Worm (Caenorhabditis elegans): ENCODE measurements around the gene T04F8.2.

The T04F8.2 gene

DNA sequence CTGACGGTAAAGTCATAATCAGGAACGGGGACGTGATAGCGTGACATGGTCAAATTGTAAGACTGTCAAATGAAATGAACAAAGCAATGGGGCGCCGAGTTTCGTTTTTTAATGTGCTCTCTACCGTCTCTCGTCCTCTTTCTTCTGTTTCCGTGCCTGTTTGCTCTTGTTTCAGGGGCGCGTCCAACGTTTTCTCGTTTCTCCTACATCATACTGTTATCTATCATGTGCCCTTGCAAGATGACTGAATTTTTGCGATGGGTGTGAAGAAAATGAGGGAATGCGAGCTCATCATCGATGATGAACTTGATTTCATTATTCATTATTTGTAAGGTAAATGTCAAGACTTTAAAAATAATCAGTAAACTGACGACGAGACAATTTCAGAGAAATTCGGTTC lies 24.5 kb upstream of the T04F8.2 start, which contains the start of gene T04F8.7:
Gene T04F8.7, minus strand, starts transcription at position 130 of the 400 bp plus-strand sequence.
- TF ChIP-seq eyg-1 (tag; optimal IDR thresholded peaks at IDR 0.05) (no peak), ceh-2 (tag; optimal IDR thresholded peaks at IDR 0.05) (no peak), madf-2 (tag; optimal IDR thresholded peaks at IDR 0.05) (no peak), pros-1 (tag; optimal IDR thresholded peaks at IDR 0.05) (no peak), ceh-31 (tag; optimal IDR thresholded peaks at IDR 0.05) (no peak), pqm-1 (tag; optimal IDR thresholded peaks at IDR 0.05) (no peak), npax-4 (tag; optimal IDR thresholded peaks at IDR 0.05) (no peak), ama-1 (optimal IDR thresholded peaks at IDR 0.05) (no peak), rnt-1 (tag; optimal IDR thresholded peaks at IDR 0.05) (no peak), hlh-6 (tag; optimal IDR thresholded peaks at IDR 0.05) (no peak), dve-1 (tag; optimal IDR thresholded peaks at IDR 0.05) (no peak), dmd-4 (tag; optimal IDR thresholded peaks at IDR 0.05; ENCODE audit: borderline replicate concordance) (no peak), ceh-14 (tag; optimal IDR thresholded peaks at IDR 0.05) (no peak), ceh-18 (tag; optimal IDR thresholded peaks at IDR 0.05) (no peak), ceh-30 (tag; optimal IDR thresholded peaks at IDR 0.05) (no peak), odd-2 (tag; optimal IDR thresholded peaks at IDR 0.05) (no peak), ceh-45 (GFP tag; IDR thresholded peaks at IDR 0.05) (no peak), elt-2 (tag; optimal IDR thresholded peaks at IDR 0.05) (no peak), hlh-13 (GFP tag; optimal IDR thresholded peaks at IDR 0.05) (no peak), ceh-19 (GFP tag; optimal IDR thresholded peaks at IDR 0.05) (no peak)

DNA sequence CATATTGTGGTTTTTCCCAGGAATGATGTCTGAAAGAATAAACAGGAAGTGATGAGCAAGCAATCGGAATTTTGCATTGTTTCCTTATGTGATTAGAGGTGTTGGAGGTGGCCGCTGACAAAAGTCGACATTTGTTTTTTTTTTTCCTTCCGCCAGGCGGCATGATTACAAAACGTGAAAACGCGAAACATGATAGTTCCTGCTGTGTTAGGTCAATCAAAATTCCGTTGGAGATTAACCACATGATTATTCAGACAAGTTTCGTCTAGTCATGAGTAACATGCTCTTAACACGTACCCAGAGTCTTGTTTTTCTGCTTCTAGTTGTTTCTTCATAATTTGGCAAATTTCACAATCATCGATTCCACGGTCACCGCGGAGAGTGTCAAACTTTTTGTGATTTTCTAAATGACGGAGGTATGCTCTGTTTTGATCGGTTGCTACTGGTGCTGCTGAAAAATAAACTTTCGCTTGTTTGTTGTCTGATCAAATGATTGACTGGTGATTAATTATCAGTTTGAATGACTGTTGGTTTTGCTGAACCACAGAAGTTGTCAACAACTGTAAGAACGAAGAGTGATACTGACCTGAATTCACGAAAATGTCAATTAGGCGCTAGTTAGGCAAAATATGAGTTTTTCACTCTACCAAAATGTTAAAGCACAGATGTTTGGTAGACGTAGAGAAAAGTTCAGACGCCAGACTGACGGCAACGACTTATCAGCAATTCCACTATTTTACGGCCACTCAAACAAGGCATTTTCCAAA lies 23.0 kb upstream of the T04F8.2 start:
- TF ChIP-seq K02D7.2 (tag; optimal IDR thresholded peaks at IDR 0.05) (no peak), C08G9.2 (tag; optimal IDR thresholded peaks at IDR 0.05) (no peak), hlh-6 (tag; optimal IDR thresholded peaks at IDR 0.05) (no peak), elt-2 (tag; optimal IDR thresholded peaks at IDR 0.05) (no peak), Y22D7AL.16 (tag; optimal IDR thresholded peaks at IDR 0.05) (no peak), pag-3 (tag; optimal IDR thresholded peaks at IDR 0.05; ENCODE audit: borderline replicate concordance) (no peak), F13H6.1 (tag; optimal IDR thresholded peaks at IDR 0.05) (no peak), fkh-6 (tag; optimal IDR thresholded peaks at IDR 0.05) (no peak), dve-1 (tag; optimal IDR thresholded peaks at IDR 0.05) (no peak), zip-5 (tag; optimal IDR thresholded peaks at IDR 0.05) (no peak), ceh-19 (GFP tag; optimal IDR thresholded peaks at IDR 0.05) (no peak), ceh-48 (tag; optimal IDR thresholded peaks at IDR 0.05) (no peak), ahr-1 (tag; optimal IDR thresholded peaks at IDR 0.05) (no peak), pros-1 (tag; optimal IDR thresholded peaks at IDR 0.05) (no peak), unc-55 (GFP tag; optimal IDR thresholded peaks at IDR 0.05) (no peak), fax-1 (tag; optimal IDR thresholded peaks at IDR 0.05) (no peak)

DNA sequence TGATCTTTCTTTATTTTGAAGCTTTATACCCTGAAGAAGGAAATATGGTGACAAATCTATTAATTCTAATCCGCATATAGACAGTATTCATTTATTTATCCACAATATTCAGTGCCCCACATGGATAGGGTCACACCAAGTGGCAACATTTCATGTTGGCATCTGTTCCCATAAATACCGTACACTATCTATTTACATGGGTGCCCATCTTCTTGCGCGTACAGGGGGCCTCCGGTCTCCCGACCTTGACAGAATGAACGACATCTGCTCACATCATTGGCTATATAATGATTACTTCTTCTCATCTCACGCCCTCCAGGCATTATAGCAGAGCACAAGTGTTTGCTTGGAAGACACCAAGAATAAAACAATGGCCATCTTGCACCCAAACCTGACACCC lies 19.2 kb upstream of the T04F8.2 start:
- TF ChIP-seq ets-4 (tag; optimal IDR thresholded peaks at IDR 0.05): no peak
- peak; percentile 21 for TF ChIP-seq ceh-31 (tag; optimal IDR thresholded peaks at IDR 0.05)

DNA sequence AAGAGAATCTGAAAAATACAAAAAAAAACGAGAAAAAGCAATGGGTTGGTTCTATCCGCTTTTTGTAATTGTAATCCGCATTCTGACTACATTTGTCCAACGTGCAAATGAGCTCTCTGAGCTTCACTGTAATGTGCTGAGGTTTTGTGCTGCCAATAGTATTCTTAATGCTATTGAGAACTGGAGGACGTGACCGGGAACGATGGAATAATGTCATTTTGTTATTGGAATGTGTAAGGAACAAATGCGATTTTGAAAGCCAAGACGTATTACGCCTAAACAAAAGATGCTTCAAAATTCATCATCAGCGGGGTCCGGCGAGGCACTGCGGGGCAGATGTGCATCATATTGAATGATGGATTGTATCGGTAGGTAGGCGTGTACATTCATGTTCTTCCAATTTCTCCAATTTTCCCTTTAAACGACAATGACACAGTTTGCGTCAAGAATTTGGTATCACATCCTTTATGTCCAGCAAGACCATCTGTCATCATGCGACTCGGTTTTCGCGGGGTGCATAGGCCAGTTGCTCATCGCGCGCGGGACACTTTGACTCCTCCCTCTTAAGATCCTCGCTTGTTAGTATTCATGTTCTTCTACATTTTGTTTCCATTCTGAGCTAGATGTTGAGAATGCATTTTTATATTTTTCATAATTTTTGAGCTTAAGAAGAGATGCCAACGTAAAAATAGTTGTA lies 16.8 kb upstream of the T04F8.2 start:
- TF ChIP-seq K09A11.1 (tag; optimal IDR thresholded peaks at IDR 0.05; ENCODE audit: insufficient read depth) (no peak), hlh-6 (tag; optimal IDR thresholded peaks at IDR 0.05) (no peak), unc-42 (tag; optimal IDR thresholded peaks at IDR 0.05) (peak; percentile 44), ceh-34 (tag; optimal IDR thresholded peaks at IDR 0.05) (no peak), unc-86 (tag; optimal IDR thresholded peaks at IDR 0.05) (no peak)

All from whole organism, late embryonic.